Worm (Caenorhabditis elegans): Measurements from ENCODE around the gene fut-6.

ce11 chrII:4689477-4689876 lies 33.7 kb upstream of the fut-6 start, which contains the start of gene F10G7.12:
- TF ChIP-seq nhr-12 (tag; optimal IDR thresholded peaks at IDR 0.05), result no peak
- TF ChIP-seq lin-13 (tag; optimal IDR thresholded peaks at IDR 0.05), result no peak
- TF ChIP-seq sptf-1 (tag; optimal IDR thresholded peaks at IDR 0.05), result no peak
- TF ChIP-seq ztf-11 (tag; optimal IDR thresholded peaks at IDR 0.05), result no peak
- TF ChIP-seq ces-1 (GFP tag; optimal IDR thresholded peaks at IDR 0.05), result no peak
- no peak for TF ChIP-seq unc-39 (tag; optimal IDR thresholded peaks at IDR 0.05)
- no peak for TF ChIP-seq drap-1 (GFP tag; optimal IDR thresholded peaks at IDR 0.05)
- no peak for TF ChIP-seq elt-3 (tag; optimal IDR thresholded peaks at IDR 0.05)
- TF ChIP-seq lin-32 (GFP tag; optimal IDR thresholded peaks at IDR 0.05), result no peak
- no peak for TF ChIP-seq mab-5 (tag; optimal IDR thresholded peaks at IDR 0.05)
- no peak for TF ChIP-seq pha-4 (tag; optimal IDR thresholded peaks at IDR 0.05)
- no peak for TF ChIP-seq snpc-4 (tag; optimal IDR thresholded peaks at IDR 0.05)

Measured in whole organism, mixed stage, embryonic.